Worm (Caenorhabditis elegans): ENCODE data around the gene F49E12.7.

F49E12.7 gene

ce11 chrII:8412935-8413334 lies 17.0 kb upstream of the F49E12.7 start:
- no peak for TF ChIP-seq R02D3.7 (tag; optimal IDR thresholded peaks at IDR 0.05)
- TF ChIP-seq fos-1 (tag; optimal IDR thresholded peaks at IDR 0.05) = peak; percentile 20

- TF ChIP-seq dmd-4 (tag; optimal IDR thresholded peaks at IDR 0.05) (no peak), fos-1 (tag; optimal IDR thresholded peaks at IDR 0.05) (peak; percentile 51), ceh-16 (tag; optimal IDR thresholded peaks at IDR 0.05) (peak; percentile 7), sma-9 (GFP tag; optimal IDR thresholded peaks at IDR 0.05) (peak; percentile 30), sma-9 (tag; optimal IDR thresholded peaks at IDR 0.05) (no peak), nhr-21 (tag; optimal IDR thresholded peaks at IDR 0.05) (no peak), lin-39 (tag; optimal IDR thresholded peaks at IDR 0.05) (no peak)
Measured at ce11 chrII:8412061-8412721, 16.2 kb upstream of the F49E12.7 start, which contains the start of gene efl-3. Gene efl-3, plus strand, starts transcription at chrII:8412671.

ce11 chrII:8411002-8411401 lies 15.1 kb upstream of the F49E12.7 start:
- TF ChIP-seq elt-3 (tag; optimal IDR thresholded peaks at IDR 0.05) (no peak), F13H6.1 (tag; optimal IDR thresholded peaks at IDR 0.05) (no peak), ama-1 (optimal IDR thresholded peaks at IDR 0.05) (no peak), ceh-82 (tag; optimal IDR thresholded peaks at IDR 0.05) (no peak), snpc-4 (tag; optimal IDR thresholded peaks at IDR 0.05) (no peak), crh-2 (tag; optimal IDR thresholded peaks at IDR 0.05) (no peak), nhr-21 (tag; optimal IDR thresholded peaks at IDR 0.05) (no peak), dmd-4 (tag; optimal IDR thresholded peaks at IDR 0.05) (no peak)

- TF ChIP-seq sem-4 (tag; optimal IDR thresholded peaks at IDR 0.05) (peak; percentile 28), mbf-1 (tag; optimal IDR thresholded peaks at IDR 0.05) (no peak), peb-1 (tag; optimal IDR thresholded peaks at IDR 0.05) (no peak)
Measured at ce11 chrII:8409538-8409937, 13.6 kb upstream of the F49E12.7 start.

- no peak for TF ChIP-seq aly-2 (tag; optimal IDR thresholded peaks at IDR 0.05)
- TF ChIP-seq ceh-82 (tag; optimal IDR thresholded peaks at IDR 0.05) = no peak
- no peak for TF ChIP-seq unc-62 (GFP tag; optimal IDR thresholded peaks at IDR 0.05)
- no peak for TF ChIP-seq C34F6.9 (tag; optimal IDR thresholded peaks at IDR 0.05)
- TF ChIP-seq nhr-21 (tag; optimal IDR thresholded peaks at IDR 0.05) = no peak
Measured at ce11 chrII:8407491-8407890, 11.6 kb upstream of the F49E12.7 start, which contains the start of gene sra-13. Gene sra-13, plus strand, starts transcription at chrII:8407685.

ce11 chrII:8405303-8405702 lies 9.4 kb upstream of the F49E12.7 start, which contains the start of gene ubc-24:
Gene ubc-24, plus strand, starts transcription at chrII:8405603.
- no peak for TF ChIP-seq ztf-1 (GFP tag; conservative IDR thresholded peaks at IDR 0.05)

- TF ChIP-seq peb-1 (tag; optimal IDR thresholded peaks at IDR 0.05) (no peak), nhr-77 (tag; optimal IDR thresholded peaks at IDR 0.05) (no peak), ztf-11 (tag; optimal IDR thresholded peaks at IDR 0.05) (no peak), lsy-2 (tag; optimal IDR thresholded peaks at IDR 0.05) (no peak), nhr-21 (tag; optimal IDR thresholded peaks at IDR 0.05) (no peak), aly-2 (tag; optimal IDR thresholded peaks at IDR 0.05) (no peak), Y55F3AM.14 (GFP tag; optimal IDR thresholded peaks at IDR 0.05) (no peak), lin-13 (GFP tag; optimal IDR thresholded peaks at IDR 0.05) (no peak), ztf-4 (tag; optimal IDR thresholded peaks at IDR 0.05) (no peak), mdl-1 (tag; optimal IDR thresholded peaks at IDR 0.05) (no peak), sma-9 (GFP tag; optimal IDR thresholded peaks at IDR 0.05) (no peak), sma-9 (tag; optimal IDR thresholded peaks at IDR 0.05) (no peak), ama-1 (optimal IDR thresholded peaks at IDR 0.05) (no peak), lin-11 (tag; optimal IDR thresholded peaks at IDR 0.05) (no peak), R02D3.7 (tag; optimal IDR thresholded peaks at IDR 0.05) (no peak)
Measured at ce11 chrII:8404748-8405147, 8.8 kb upstream of the F49E12.7 start, which contains the start of gene skpo-1. Gene skpo-1, minus strand, starts transcription at chrII:8404848.
